Worm (Caenorhabditis elegans): ENCODE results near the gene aex-2.

DNA sequence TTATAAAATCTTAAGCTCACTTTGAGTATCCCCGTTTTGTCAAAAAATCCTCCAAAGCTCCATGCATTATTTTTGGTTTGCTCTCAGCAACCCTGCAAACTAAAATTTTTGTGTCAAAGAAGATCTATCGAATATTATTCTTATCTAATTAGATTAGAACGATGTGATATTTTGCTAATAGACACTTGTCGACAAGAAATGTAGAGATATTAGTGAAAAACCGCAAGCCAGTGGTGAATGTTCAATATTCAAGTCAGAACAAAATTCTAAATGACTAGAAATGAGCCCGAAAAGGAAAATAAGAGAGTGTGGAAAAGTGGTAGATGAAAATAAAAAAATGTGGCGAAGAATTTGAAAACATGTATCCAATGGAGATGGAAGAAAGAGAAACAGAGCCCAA lies 21.9 kb upstream of the aex-2 start, which contains the start of gene C43C3.4:
- TF ChIP-seq elt-2 (tag; optimal IDR thresholded peaks at IDR 0.05) (no peak), nhr-76 (tag; optimal IDR thresholded peaks at IDR 0.05) (no peak), nhr-237 (tag; optimal IDR thresholded peaks at IDR 0.05) (no peak), efl-3 (GFP tag; optimal IDR thresholded peaks at IDR 0.05) (no peak)
